Fruit fly (Drosophila melanogaster) whole organism, embryonic: ENCODE data around the gene CG11279.

ENCODE experiments used
- Atf6 ChIP-seq: fragments of 200-800 bp; sonication (Bioruptor generic); IDR thresholded peaks from 2 replicates; pipeline ENCODE4 v1.3.6; 2022; ENCODE audit warnings: missing biosample characterization, missing genetic modification characterization
- BEAF-32 ChIP-seq: fragments of 200-800 bp; sonication (Bioruptor generic); optimal IDR thresholded peaks from 3 replicates; lab custom pipeline; 2017; ENCODE audit warnings: missing biosample characterization, missing genetic modification characterization, mild to moderate bottlenecking, moderate library complexity, missing genetic modification reagents
- BtbVII ChIP-seq: fragments of 200-800 bp; sonication (Bioruptor generic); optimal IDR thresholded peaks from 3 replicates; lab custom pipeline; 2017; ENCODE audit warnings: missing biosample characterization, mild to moderate bottlenecking, missing genetic modification characterization
- C15 ChIP-seq: fragments of 200-800 bp; sonication (Bioruptor generic); IDR thresholded peaks from 3 replicates; pipeline ENCODE4 v1.3.6; 2022; ENCODE audit warnings: missing biosample characterization, missing genetic modification characterization
- CG10147 ChIP-seq: fragments of 200-800 bp; sonication (Bioruptor generic); optimal IDR thresholded peaks from 2 replicates; lab custom pipeline; 2019; ENCODE audit warnings: missing biosample characterization, mild to moderate bottlenecking, missing genetic modification characterization, moderate library complexity
- CG10209 ChIP-seq: fragments of 200-800 bp; sonication (Bioruptor generic); optimal IDR thresholded peaks from 3 replicates; lab custom pipeline; 2017; ENCODE audit warnings: missing biosample characterization, mild to moderate bottlenecking, missing genetic modification characterization, missing genetic modification reagents
- CG11085 ChIP-seq: fragments of 200-800 bp; sonication (Bioruptor generic); IDR thresholded peaks from 2 replicates; pipeline ENCODE4 v1.3.6; 2022; ENCODE audit warnings: missing biosample characterization, missing genetic modification characterization
- CG11247 ChIP-seq: fragments of 200-800 bp; sonication (Bioruptor generic); IDR thresholded peaks from 2 replicates; pipeline ENCODE4 v1.3.6; 2022; ENCODE audit warnings: missing biosample characterization, missing genetic modification characterization
- CG1233 ChIP-seq: fragments of 200-800 bp; sonication (Bioruptor generic); optimal IDR thresholded peaks from 4 replicates; lab custom pipeline; 2018; ENCODE audit warnings: missing biosample characterization, mild to moderate bottlenecking, missing genetic modification characterization
- CG13123 ChIP-seq: fragments of 200-800 bp; sonication (Bioruptor generic); optimal IDR thresholded peaks from 2 replicates; lab custom pipeline; 2016; ENCODE audit warnings: missing biosample characterization, missing genetic modification characterization
- CG1602 ChIP-seq: fragments of 200-800 bp; sonication (Bioruptor generic); optimal IDR thresholded peaks from 3 replicates; lab custom pipeline; 2016; ENCODE audit warnings: missing biosample characterization, missing genetic modification characterization
- CG16863 ChIP-seq: fragments of 200-800 bp; sonication (Bioruptor generic); optimal IDR thresholded peaks from 3 replicates; lab custom pipeline; 2016; ENCODE audit warnings: missing biosample characterization, missing genetic modification characterization
- CG17359 ChIP-seq: fragments of 200-800 bp; sonication (Bioruptor generic); optimal IDR thresholded peaks from 3 replicates; lab custom pipeline; 2018; ENCODE audit warnings: missing biosample characterization, mild to moderate bottlenecking, missing genetic modification characterization, moderate library complexity
- CG17568 ChIP-seq: fragments of 200-800 bp; sonication (Bioruptor generic); optimal IDR thresholded peaks from 2 replicates; lab custom pipeline; 2018; ENCODE audit warnings: missing biosample characterization, mild to moderate bottlenecking, missing genetic modification characterization, moderate library complexity
- CG17802 ChIP-seq: fragments of 200-800 bp; sonication (Bioruptor generic); optimal IDR thresholded peaks from 2 replicates; lab custom pipeline; 2018; ENCODE audit warnings: missing biosample characterization, mild to moderate bottlenecking, missing genetic modification characterization, moderate library complexity
- CG18599 ChIP-seq: fragments of 200-800 bp; sonication (Bioruptor generic); optimal IDR thresholded peaks from 3 replicates; lab custom pipeline; 2017; ENCODE audit warnings: missing biosample characterization, missing genetic modification characterization, mild to moderate bottlenecking, moderate library complexity, missing genetic modification reagents
- CG3163 ChIP-seq: fragments of 200-800 bp; sonication (Bioruptor generic); optimal IDR thresholded peaks from 3 replicates; lab custom pipeline; 2016; ENCODE audit warnings: missing biosample characterization, missing genetic modification characterization
- CG33557 ChIP-seq: fragments of 200-800 bp; sonication (Bioruptor generic); optimal IDR thresholded peaks from 2 replicates; lab custom pipeline; 2019; ENCODE audit warnings: missing biosample characterization, mild to moderate bottlenecking, missing genetic modification characterization, moderate library complexity
- CG3407 ChIP-seq: fragments of 200-800 bp; sonication (Bioruptor generic); optimal IDR thresholded peaks from 2 replicates; lab custom pipeline; 2018; ENCODE audit warnings: missing biosample characterization, mild to moderate bottlenecking, missing genetic modification characterization
- CG6683 ChIP-seq: fragments of 200-800 bp; sonication (Bioruptor generic); optimal IDR thresholded peaks from 2 replicates; lab custom pipeline; 2017; ENCODE audit warnings: missing biosample characterization, mild to moderate bottlenecking, missing genetic modification characterization, missing genetic modification reagents
- CG6854 ChIP-seq: fragments of 200-800 bp; sonication (Bioruptor generic); optimal IDR thresholded peaks from 3 replicates; lab custom pipeline; 2017; ENCODE audit warnings: missing biosample characterization, mild to moderate bottlenecking, missing genetic modification characterization
- CTCF ChIP-seq: fragments of 200-800 bp; sonication (Bioruptor generic); optimal IDR thresholded peaks from 2 replicates; lab custom pipeline; 2017; ENCODE audit warnings: missing biosample characterization, mild to moderate bottlenecking, missing genetic modification characterization, moderate library complexity
- E2f2 ChIP-seq: fragments of 200-800 bp; sonication (Bioruptor generic); IDR thresholded peaks from 2 replicates; pipeline ENCODE4 v1.3.6; 2022; ENCODE audit warnings: missing biosample characterization, missing genetic modification characterization
- Ets65A ChIP-seq: fragments of 200-800 bp; sonication (Bioruptor generic); peaks from one replicate; lab custom pipeline; 2016; ENCODE audit warnings: missing biosample characterization, missing genetic modification characterization
- Fer3 ChIP-seq: fragments of 200-800 bp; sonication (Bioruptor generic); optimal IDR thresholded peaks from 2 replicates; lab custom pipeline; 2018; ENCODE audit warnings: missing biosample characterization, mild to moderate bottlenecking, missing genetic modification characterization, moderate library complexity
- Gsc ChIP-seq: fragments of 200-800 bp; sonication (Bioruptor generic); IDR thresholded peaks from 2 replicates; pipeline ENCODE4 v1.3.6; 2022; ENCODE audit warnings: missing biosample characterization, missing genetic modification characterization
- Hmx ChIP-seq: fragments of 200-800 bp; sonication (Bioruptor generic); optimal IDR thresholded peaks from 2 replicates; lab custom pipeline; 2016; ENCODE audit warnings: missing biosample characterization, missing genetic modification characterization
- Hr3 ChIP-seq: fragments of 200-800 bp; sonication (Bioruptor generic); optimal IDR thresholded peaks from 3 replicates; lab custom pipeline; 2016; ENCODE audit warnings: missing biosample characterization, missing genetic modification characterization
- MESR4 ChIP-seq: fragments of 200-800 bp; sonication (Bioruptor generic); optimal IDR thresholded peaks from 2 replicates; lab custom pipeline; 2018; ENCODE audit warnings: missing biosample characterization, mild to moderate bottlenecking, missing genetic modification characterization, moderate library complexity
- Ptx1 ChIP-seq: fragments of 200-800 bp; sonication (Bioruptor generic); IDR thresholded peaks from 2 replicates; pipeline ENCODE4 v1.3.6; 2022; ENCODE audit warnings: missing biosample characterization, missing genetic modification characterization
- Sin3A ChIP-seq: fragments of >200 bp; optimal IDR thresholded peaks from 2 replicates; lab custom pipeline; 2018
- Sry-β ChIP-seq: fragments of 200-800 bp; sonication (Bioruptor generic); optimal IDR thresholded peaks from 2 replicates; lab custom pipeline; 2018; ENCODE audit warnings: missing biosample characterization, mild to moderate bottlenecking, missing genetic modification characterization, moderate library complexity
- Tbp ChIP-seq: fragments of >200 bp; optimal IDR thresholded peaks from 2 replicates; lab custom pipeline; 2018; ENCODE audit warnings: missing biosample characterization, missing genetic modification characterization
- az2 ChIP-seq: fragments of 200-800 bp; sonication (Bioruptor generic); optimal IDR thresholded peaks from 3 replicates; lab custom pipeline; 2016; ENCODE audit warnings: missing biosample characterization, missing genetic modification characterization
- bbx ChIP-seq: fragments of 200-800 bp; sonication (Bioruptor generic); IDR thresholded peaks from 2 replicates; pipeline ENCODE4 v1.3.6; 2022; ENCODE audit warnings: missing biosample characterization, missing genetic modification characterization; ENCODE audit not compliant: partially characterized antibody
- cato ChIP-seq: fragments of 200-800 bp; sonication (Bioruptor generic); optimal IDR thresholded peaks from 2 replicates; lab custom pipeline; 2016; ENCODE audit warnings: missing biosample characterization, missing genetic modification characterization, borderline replicate concordance
- chm ChIP-seq: fragments of 200-800 bp; sonication (Bioruptor generic); IDR thresholded peaks from 2 replicates; pipeline ENCODE4 v1.3.6; 2022; ENCODE audit warnings: missing biosample characterization, missing genetic modification characterization
- da ChIP-seq: fragments of 200-800 bp; sonication (Bioruptor generic); optimal IDR thresholded peaks from 2 replicates; lab custom pipeline; 2016; ENCODE audit warnings: missing biosample characterization, missing genetic modification characterization
- ems ChIP-seq: fragments of 200-800 bp; sonication (Bioruptor generic); optimal IDR thresholded peaks from 3 replicates; lab custom pipeline; 2016; ENCODE audit warnings: missing biosample characterization, missing genetic modification characterization
- esg ChIP-seq: fragments of 200-800 bp; sonication (Bioruptor generic); conservative IDR thresholded peaks from 2 replicates; pipeline ENCODE4 v1.3.6; 2022; ENCODE audit warnings: missing biosample characterization, missing genetic modification characterization
- gro ChIP-seq: fragments of 200-800 bp; sonication (Bioruptor generic); optimal IDR thresholded peaks from 2 replicates; lab custom pipeline; 2016; ENCODE audit warnings: missing biosample characterization, missing genetic modification characterization
- h ChIP-seq: fragments of >200 bp; optimal IDR thresholded peaks from 2 replicates; lab custom pipeline; 2017
- ham ChIP-seq: fragments of 200-800 bp; sonication (Bioruptor generic); IDR thresholded peaks from 2 replicates; pipeline ENCODE4 v1.3.6; 2022; ENCODE audit warnings: missing biosample characterization, missing genetic modification characterization
- hb ChIP-seq: fragments of 200-800 bp; sonication (Bioruptor generic); IDR thresholded peaks from 3 replicates; pipeline ENCODE4 v1.3.6; 2022; ENCODE audit warnings: missing biosample characterization, missing genetic modification characterization; ENCODE audit not compliant: partially characterized antibody
- lilli ChIP-seq: fragments of 200-800 bp; sonication (Bioruptor generic); optimal IDR thresholded peaks from 3 replicates; lab custom pipeline; 2016; ENCODE audit warnings: missing biosample characterization, missing genetic modification characterization
- org-1 ChIP-seq: fragments of 200-800 bp; sonication (Bioruptor generic); optimal IDR thresholded peaks from 2 replicates; lab custom pipeline; 2017; ENCODE audit warnings: missing biosample characterization, missing genetic modification characterization
- p53 ChIP-seq: fragments of 200-800 bp; sonication (Bioruptor generic); optimal IDR thresholded peaks from 2 replicates; lab custom pipeline; 2016; ENCODE audit warnings: missing biosample characterization, missing genetic modification characterization
- pb ChIP-seq: fragments of 200-800 bp; sonication (Bioruptor generic); optimal IDR thresholded peaks from 3 replicates; lab custom pipeline; 2016; ENCODE audit warnings: missing biosample characterization, missing genetic modification characterization
- pzg ChIP-seq: fragments of 200-800 bp; sonication (Bioruptor generic); optimal IDR thresholded peaks from 3 replicates; lab custom pipeline; 2018; ENCODE audit warnings: missing biosample characterization, mild to moderate bottlenecking, missing genetic modification characterization, moderate library complexity
- repo ChIP-seq: fragments of 200-800 bp; sonication (Bioruptor generic); optimal IDR thresholded peaks from 2 replicates; lab custom pipeline; 2016; ENCODE audit warnings: missing biosample characterization, missing genetic modification characterization
- stc ChIP-seq: fragments of 200-800 bp; sonication (Bioruptor generic); IDR thresholded peaks from 2 replicates; pipeline ENCODE4 v1.3.6; 2022; ENCODE audit warnings: missing biosample characterization, missing genetic modification characterization
- tna ChIP-seq: fragments of 200-800 bp; sonication (Bioruptor generic); IDR thresholded peaks from 2 replicates; pipeline ENCODE4 v1.3.6; 2022; ENCODE audit warnings: missing biosample characterization, missing genetic modification characterization; ENCODE audit not compliant: partially characterized antibody
- usp ChIP-seq: fragments of >200 bp; optimal IDR thresholded peaks from 2 replicates; lab custom pipeline; 2017; ENCODE audit warnings: missing biosample characterization, missing genetic modification characterization

Gene CG11279

DNA sequence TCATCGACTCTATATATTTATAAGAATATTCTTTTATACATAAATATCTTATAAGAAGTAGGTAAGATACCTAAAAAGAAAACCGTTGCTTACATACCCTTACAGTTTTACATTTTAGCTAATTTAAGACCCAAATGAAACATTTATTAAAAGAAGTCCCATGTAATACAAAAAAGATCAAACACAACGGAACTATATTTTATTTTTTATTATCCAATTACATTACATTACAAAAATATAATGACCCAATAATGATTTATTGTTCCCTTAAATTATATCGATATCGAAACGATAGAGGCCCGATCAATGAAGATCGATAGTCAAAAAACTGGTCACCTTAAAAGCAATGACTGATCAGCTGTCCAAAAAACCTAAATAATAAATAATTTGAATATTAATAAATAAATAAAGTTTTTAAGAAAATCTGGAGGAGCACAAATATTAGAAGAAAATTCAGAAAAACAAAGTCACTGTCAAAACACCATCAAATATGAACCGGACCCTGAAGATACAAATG is 38.8 kb upstream of the CG11279 start (continued):
- no peak for TF ChIP-seq hb (GFP tag; lab: Robert Waterston, UW)
- TF ChIP-seq repo = no peak
- TF ChIP-seq usp (GFP tag; lab: Kevin White, UChicago) = no peak
- no peak for TF ChIP-seq da (GFP tag; lab: Kevin White, UChicago)
- no peak for TF ChIP-seq lilli
- no peak for TF ChIP-seq esg (GFP tag; lab: Robert Waterston, UW)
- no peak for TF ChIP-seq CG33557
- peak; percentile 39 for TF ChIP-seq pzg
- TF ChIP-seq Hmx (GFP tag; lab: Kevin White, UChicago) = no peak
- TF ChIP-seq CG1602 (GFP tag; lab: Kevin White, UChicago) = no peak
- TF ChIP-seq MESR4 (GFP tag; lab: Kevin White, UChicago) = no peak
- TF ChIP-seq p53 (GFP tag; lab: Kevin White, UChicago) = no peak
- no peak for TF ChIP-seq CG10147
- TF ChIP-seq CG3407 (GFP tag; lab: Kevin White, UChicago) = no peak
- no peak for TF ChIP-seq CG10209 (GFP tag; lab: Kevin White, UChicago)
- no peak for TF ChIP-seq org-1 (GFP tag; lab: Kevin White, UChicago)
- no peak for TF ChIP-seq CG1233 (GFP tag; lab: Kevin White, UChicago)
- TF ChIP-seq ham = no peak
- no peak for TF ChIP-seq Fer3 (tag; lab: Kevin White, UChicago)
- TF ChIP-seq h (lab: Kevin White, UChicago) = no peak
- no peak for TF ChIP-seq cato (GFP tag; lab: Kevin White, UChicago)
- no peak for TF ChIP-seq chm (GFP tag; lab: Robert Waterston, UW)
- no peak for TF ChIP-seq stc (GFP tag; lab: Robert Waterston, UW)
- no peak for TF ChIP-seq Sin3A (lab: Kevin White, UChicago)
- no peak for TF ChIP-seq CG17802 (tag; lab: Kevin White, UChicago)
- TF ChIP-seq Ptx1 (GFP tag; lab: Robert Waterston, UW) = no peak
- TF ChIP-seq bbx (GFP tag; lab: Robert Waterston, UW) = peak; percentile 80
- no peak for TF ChIP-seq CG6854 (GFP tag; lab: Kevin White, UChicago)
- TF ChIP-seq Ets65A (GFP tag; lab: Kevin White, UChicago) = no peak
- no peak for TF ChIP-seq CG3163
- TF ChIP-seq CTCF = no peak
- peak; percentile 22; the same call in 1 of the 2 replicates for TF ChIP-seq E2f2
- no peak for TF ChIP-seq CG13123
- no peak for TF ChIP-seq Gsc (GFP tag; lab: Robert Waterston, UW)
- no peak for TF ChIP-seq Hr3 (GFP tag; lab: Kevin White, UChicago)
- no peak for TF ChIP-seq Atf6 (GFP tag; lab: Robert Waterston, UW)
- TF ChIP-seq CG11247 (GFP tag; lab: Robert Waterston, UW) = no peak
- TF ChIP-seq BEAF-32 = peak; percentile 67
- TF ChIP-seq ems = no peak
- TF ChIP-seq tna (GFP tag; lab: Robert Waterston, UW) = peak; percentile 27; the same call in 1 of the 2 replicates
- TF ChIP-seq CG6683 (GFP tag; lab: Kevin White, UChicago) = no peak
- no peak for TF ChIP-seq gro (GFP tag; lab: Kevin White, UChicago)
- TF ChIP-seq Tbp = no peak
- no peak for TF ChIP-seq Sry-β (GFP tag; lab: Kevin White, UChicago)
- TF ChIP-seq BtbVII (GFP tag; lab: Kevin White, UChicago) = no peak
- no peak for TF ChIP-seq CG17359 (tag; lab: Kevin White, UChicago)
- no peak for TF ChIP-seq CG16863 (GFP tag; lab: Kevin White, UChicago)
- no peak for TF ChIP-seq pb
- no peak for TF ChIP-seq CG17568
- TF ChIP-seq CG18599 (GFP tag; lab: Kevin White, UChicago) = no peak
- TF ChIP-seq az2 (GFP tag; lab: Kevin White, UChicago) = no peak
- TF ChIP-seq CG11085 (GFP tag; lab: Robert Waterston, UW) = no peak
- no peak for TF ChIP-seq C15 (GFP tag; lab: Robert Waterston, UW)
